Worm (Caenorhabditis elegans) whole organism, midembryonic: ENCODE measurements around the gene F46C8.1.

Experiments used
- T22C8.4 ChIP-seq: fragments of 200-800 bp; sonication (Bioruptor generic); IDR thresholded peaks from 2 replicates; pipeline ENCODE4 v1.3.6; 2022; ENCODE audit warnings: missing genetic modification characterization, missing compliant biosample characterization
- cog-1 ChIP-seq: sonication (generic microtip); optimal IDR thresholded peaks from 2 replicates; lab custom pipeline; 2016; ENCODE audit warnings: missing genetic modification characterization, missing compliant biosample characterization
- flt-1 ChIP-seq: fragments of 200-800 bp; sonication (Bioruptor generic); IDR thresholded peaks from 2 replicates; pipeline ENCODE4 v1.3.6; 2022; ENCODE audit warnings: missing genetic modification characterization, missing compliant biosample characterization
- klf-2 ChIP-seq: fragments of 200-800 bp; sonication (Bioruptor generic); conservative IDR thresholded peaks from 2 replicates; pipeline ENCODE4 v1.3.6; 2022; ENCODE audit warnings: missing genetic modification reagents, missing genetic modification characterization, missing compliant biosample characterization
- med-1 ChIP-seq: sonication (generic microtip); optimal IDR thresholded peaks from 2 replicates; lab custom pipeline; 2017; ENCODE audit warnings: missing genetic modification characterization, mild to moderate bottlenecking, missing compliant biosample characterization, antibody characterized with exemption, missing genetic modification reagents; ENCODE audit not compliant: insufficient read depth
- ref-1 ChIP-seq: fragments of 200-800 bp; sonication (Bioruptor generic); conservative IDR thresholded peaks from 2 replicates; pipeline ENCODE4 v1.3.6; 2022; ENCODE audit warnings: missing genetic modification reagents, missing genetic modification characterization, missing compliant biosample characterization
- ztf-23 ChIP-seq: fragments of 200-800 bp; sonication (Bioruptor generic); IDR thresholded peaks from 2 replicates; pipeline ENCODE4 v1.3.6; 2022; ENCODE audit warnings: missing genetic modification reagents, missing genetic modification characterization, missing compliant biosample characterization
- ztf-29 ChIP-seq: fragments of 200-800 bp; sonication (Bioruptor generic); IDR thresholded peaks from 2 replicates; pipeline ENCODE4 v1.3.6; 2022; ENCODE audit warnings: missing genetic modification reagents, missing genetic modification characterization, missing compliant biosample characterization

- no peak for TF ChIP-seq ztf-29 (GFP tag; lab: Robert Waterston, UW)
- TF ChIP-seq ztf-23 (GFP tag; lab: Robert Waterston, UW), result no peak
- TF ChIP-seq med-1, result no peak
- no peak for TF ChIP-seq flt-1 (GFP tag; lab: Robert Waterston, UW)
- TF ChIP-seq cog-1 (tag; lab: Kevin White, UChicago), result no peak
- no peak for TF ChIP-seq ref-1 (GFP tag; lab: Robert Waterston, UW)
- no peak for TF ChIP-seq T22C8.4 (GFP tag; lab: Robert Waterston, UW)
- TF ChIP-seq klf-2, result no peak
These were observed 20.5 kb downstream of the F46C8.1 start for ce11 chrX:7568684-7569289.
